Worm (Caenorhabditis elegans) whole organism, L3 larva: Measurements from ENCODE around the gene R08D7.7.
A peak's percentile ranks its signal among the peaks of the same experiment; 100 is the strongest.

ENCODE experiments used
- elt-2 ChIP-seq: sonication (generic microtip); optimal IDR thresholded peaks from 2 replicates; lab custom pipeline; 2016; ENCODE audit warnings: missing genetic modification reagents, mild to moderate bottlenecking, missing genetic modification characterization, missing compliant biosample characterization
- lin-15B ChIP-seq: fragments of 150-350 bp; optimal IDR thresholded peaks from 2 replicates; lab custom pipeline; 2014; ENCODE audit warnings: missing biosample characterization, missing genetic modification characterization
- nhr-237 ChIP-seq: fragments of 150-350 bp; optimal IDR thresholded peaks from 2 replicates; lab custom pipeline; 2014; ENCODE audit warnings: missing biosample characterization, missing genetic modification characterization

DNA sequence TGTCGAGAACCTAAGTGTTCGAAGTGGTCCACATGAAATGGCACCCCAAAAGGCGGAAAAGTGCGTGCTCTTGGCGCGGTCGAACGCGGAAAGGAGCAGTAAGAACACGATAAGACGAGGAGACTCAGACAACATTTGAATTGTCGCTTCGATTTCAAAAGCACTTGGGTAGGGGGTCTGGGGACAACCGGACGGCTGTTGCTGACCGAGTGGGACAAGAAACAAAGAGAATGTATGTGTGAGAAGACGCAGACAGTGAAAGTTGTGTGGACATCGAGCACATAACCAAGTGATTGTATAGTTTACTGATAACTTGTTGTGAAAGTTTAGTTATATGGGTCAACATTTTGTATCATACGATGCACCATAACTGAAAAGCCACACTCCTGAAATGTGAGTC is 17.3 kb downstream of the R08D7.7 start:
- TF ChIP-seq elt-2 (tag; lab: Kevin White, UChicago) (peak; percentile 61), nhr-237 (no peak), lin-15B (tag; lab: Kevin White, UChicago) (no peak)
